Fruit fly (Drosophila melanogaster): ENCODE results near the gene AP-1gamma.

DNA sequence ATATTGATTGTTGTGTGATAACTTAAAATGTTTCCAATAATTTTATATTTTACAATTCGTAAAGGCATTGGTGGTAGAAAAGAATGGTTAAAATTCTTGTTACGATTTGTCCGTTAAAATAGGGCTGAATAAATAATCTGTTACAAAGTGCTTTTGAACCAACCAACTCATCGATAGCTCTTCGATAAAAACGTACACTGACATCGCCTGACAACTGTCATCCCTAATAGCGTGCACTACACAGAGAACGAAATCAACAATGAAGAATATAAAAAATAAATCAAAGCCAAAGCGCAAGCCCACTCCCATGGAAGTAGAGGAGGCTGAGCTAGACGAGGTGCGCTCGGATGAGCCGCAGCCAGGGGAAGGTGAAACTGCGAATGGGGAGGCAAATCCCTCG lies 22.8 kb upstream of the AP-1gamma start, which contains the start of gene CG32708:
- no peak for TF ChIP-seq psq (optimal IDR thresholded peaks at IDR 0.05)
- no peak for TF ChIP-seq CG8478 (optimal IDR thresholded peaks at IDR 0.05)
- no peak for TF ChIP-seq usp (GFP tag; optimal IDR thresholded peaks at IDR 0.05)
- no peak for TF ChIP-seq Dll (optimal IDR thresholded peaks at IDR 0.05)
- TF ChIP-seq pan (optimal IDR thresholded peaks at IDR 0.05) = no peak
- TF ChIP-seq EcR (GFP tag; optimal IDR thresholded peaks at IDR 0.05) = no peak

Measured in whole organism.